In genomic region chrX:7301351-7302328, dm6 we compare ENCODE assay signal across 1 fruit fly cellular context.
TF ChIP-seq lines count a peak whose summit lies in the region.

No protein-coding gene starts in this region.

TF ChIP-seq in whole organism, embryonic, 481 proteins besides CTCF, POLR2A, EP300 and RAD21 (continued from another document):
- TF ChIP-seq CG18011 (GFP tag; optimal IDR thresholded peaks at IDR 0.05; lab: Kevin White, UChicago) (no peak), Gug (GFP tag; IDR thresholded peaks at IDR 0.05; lab: Robert Waterston, UW) (peak; percentile 39; the same call in 2 of the 4 replicates), CG12942 (GFP tag; optimal IDR thresholded peaks at IDR 0.05; lab: Kevin White, UChicago) (no peak), B-H2 (GFP tag; optimal IDR thresholded peaks at IDR 0.05; lab: Kevin White, UChicago) (no peak), btn (GFP tag; optimal IDR thresholded peaks at IDR 0.05; lab: Kevin White, UChicago) (peak; percentile 40), CG18599 (GFP tag; optimal IDR thresholded peaks at IDR 0.05; lab: Kevin White, UChicago) (no peak), CG1602 (GFP tag; optimal IDR thresholded peaks at IDR 0.05; lab: Kevin White, UChicago) (peak; percentile 43), CG7987 (GFP tag; optimal IDR thresholded peaks at IDR 0.05; lab: Kevin White, UChicago) (no peak), CG30403 (GFP tag; optimal IDR thresholded peaks at IDR 0.05; lab: Kevin White, UChicago) (peak; percentile 79), Dp (GFP tag; optimal IDR thresholded peaks at IDR 0.05; lab: Kevin White, UChicago) (no peak), CG31224 (GFP tag; IDR thresholded peaks at IDR 0.05; lab: Robert Waterston, UW) (no peak), seq (GFP tag; IDR thresholded peaks at IDR 0.05; lab: Robert Waterston, UW) (no peak; the same call in 1 of the 2 replicates), Fer2 (tag; optimal IDR thresholded peaks at IDR 0.05; lab: Kevin White, UChicago) (no peak), Sry-β (GFP tag; optimal IDR thresholded peaks at IDR 0.05; lab: Kevin White, UChicago) (no peak), CG7271 (tag; optimal IDR thresholded peaks at IDR 0.05; lab: Kevin White, UChicago) (no peak), al (GFP tag; IDR thresholded peaks at IDR 0.05; lab: Robert Waterston, UW) (no peak), Dip3 (GFP tag; optimal IDR thresholded peaks at IDR 0.05; lab: Kevin White, UChicago) (no peak), CG17385 (GFP tag; optimal IDR thresholded peaks at IDR 0.05; lab: Kevin White, UChicago) (no peak), CG15696 (tag; optimal IDR thresholded peaks at IDR 0.05; lab: Kevin White, UChicago) (peak; percentile 41), CG3407 (GFP tag; optimal IDR thresholded peaks at IDR 0.05; lab: Kevin White, UChicago) (no peak), gsb (GFP tag; IDR thresholded peaks at IDR 0.05; lab: Robert Waterston, UW) (no peak), mld (GFP tag; IDR thresholded peaks at IDR 0.05; lab: Robert Waterston, UW; ENCODE audit: partially characterized antibody) (no peak), CG1529 (GFP tag; optimal IDR thresholded peaks at IDR 0.05; lab: Kevin White, UChicago) (peak; percentile 72), vfl (GFP tag; optimal IDR thresholded peaks at IDR 0.05; lab: Kevin White, UChicago) (no peak), danr (GFP tag; IDR thresholded peaks at IDR 0.05; lab: Robert Waterston, UW) (no peak), CG8765 (GFP tag; IDR thresholded peaks at IDR 0.05; lab: Robert Waterston, UW) (no peak), fu2 (GFP tag; optimal IDR thresholded peaks at IDR 0.05; lab: Kevin White, UChicago) (no peak), CG6765 (GFP tag; optimal IDR thresholded peaks at IDR 0.05; lab: Kevin White, UChicago) (no peak), Dek (tag; optimal IDR thresholded peaks at IDR 0.05; lab: Kevin White, UChicago) (no peak), CG11398 (GFP tag; optimal IDR thresholded peaks at IDR 0.05; lab: Kevin White, UChicago) (peak; percentile 5)
